Worm (Caenorhabditis elegans) whole organism, late embryonic: Measurements from ENCODE around the gene tkr-3.
"Not testable (repeated sequence)": the region's sequence is repeated elsewhere in the genome, so short reads cannot be mapped to it uniquely, and the experiment has no call there.

Source experiments
- ceh-31 ChIP-seq: sonication (generic microtip); optimal IDR thresholded peaks from 2 replicates; lab custom pipeline; 2016; ENCODE audit warnings: missing genetic modification characterization, missing compliant biosample characterization
- ceh-45 ChIP-seq: fragments of 200-800 bp; sonication (Bioruptor generic); IDR thresholded peaks from 2 replicates; pipeline ENCODE4 v1.3.6; 2022; ENCODE audit warnings: missing genetic modification reagents, missing genetic modification characterization, missing compliant biosample characterization
- elt-2 ChIP-seq: sonication (generic microtip); optimal IDR thresholded peaks from 2 replicates; lab custom pipeline; 2016; ENCODE audit warnings: missing genetic modification reagents, missing genetic modification characterization, missing compliant biosample characterization
- fkh-10 ChIP-seq: fragments of 150-350 bp; optimal IDR thresholded peaks from 2 replicates; lab custom pipeline; 2014; ENCODE audit warnings: missing biosample characterization, missing genetic modification reagents, missing genetic modification characterization
- nfya-1 ChIP-seq: sonication (generic microtip); optimal IDR thresholded peaks from 2 replicates; lab custom pipeline; 2017; ENCODE audit warnings: missing genetic modification characterization, mild to moderate bottlenecking, missing compliant biosample characterization, antibody characterized with exemption, moderate library complexity
- npax-4 ChIP-seq: sonication (generic microtip); optimal IDR thresholded peaks from 2 replicates; lab custom pipeline; 2016; ENCODE audit warnings: missing genetic modification characterization, missing compliant biosample characterization
- pha-2 ChIP-seq: sonication (generic microtip); optimal IDR thresholded peaks from 2 replicates; lab custom pipeline; 2017; ENCODE audit warnings: mild to moderate bottlenecking, missing genetic modification characterization, missing compliant biosample characterization
- pqm-1 ChIP-seq: sonication (generic microtip); optimal IDR thresholded peaks from 2 replicates; lab custom pipeline; 2016; ENCODE audit warnings: missing genetic modification characterization, missing compliant biosample characterization
- pros-1 ChIP-seq: fragments of 150-350 bp; optimal IDR thresholded peaks from 2 replicates; lab custom pipeline; 2014; ENCODE audit warnings: missing biosample characterization, missing genetic modification reagents, missing genetic modification characterization
- rnt-1 ChIP-seq: sonication (generic microtip); optimal IDR thresholded peaks from 2 replicates; lab custom pipeline; 2016; ENCODE audit warnings: missing genetic modification characterization, missing compliant biosample characterization
- unc-42 ChIP-seq: sonication (generic microtip); optimal IDR thresholded peaks from 2 replicates; lab custom pipeline; 2016; ENCODE audit warnings: missing genotype, missing genetic modification characterization, missing compliant biosample characterization

ce11 chrIV:5162941-5163340 lies 41.0 kb upstream of the tkr-3 start, which contains the start of the genes nspd-3 and C24D10.2:
- not testable (repeated sequence) for TF ChIP-seq npax-4 (tag; lab: Kevin White, UChicago); pqm-1; ceh-45; rnt-1 (tag; lab: Kevin White, UChicago); fkh-10 (GFP tag; lab: Kevin White, UChicago); nfya-1 (tag; lab: Kevin White, UChicago); pha-2 (tag; lab: Kevin White, UChicago); ceh-31 (tag; lab: Kevin White, UChicago); elt-2 (tag; lab: Kevin White, UChicago); unc-42 (tag; lab: Kevin White, UChicago); pros-1
